Worm (Caenorhabditis elegans): Measurements from ENCODE around the gene T19B10.2.

DNA sequence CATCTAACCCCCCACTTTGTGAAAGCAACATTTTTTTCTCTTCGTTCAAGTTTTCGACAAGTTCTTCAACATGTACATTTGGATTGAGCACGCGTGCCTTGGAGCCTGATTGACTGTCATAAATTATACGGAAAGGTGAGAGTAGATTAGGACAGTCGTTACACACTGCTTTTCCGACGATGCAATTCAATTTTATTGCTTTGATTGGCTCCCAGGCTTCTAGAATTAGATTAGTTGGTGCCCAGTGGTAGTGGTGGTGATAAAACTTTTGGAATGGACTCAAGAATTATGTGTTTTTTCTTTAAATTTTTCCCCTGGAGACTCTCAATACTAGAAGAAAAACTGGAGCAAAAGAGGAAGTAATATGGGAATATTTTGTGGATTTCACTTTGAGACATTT, 16.6 kb upstream of the T19B10.2 start:
- no peak for TF ChIP-seq hmbx-1 (tag; optimal IDR thresholded peaks at IDR 0.05)
- TF ChIP-seq ama-1 (optimal IDR thresholded peaks at IDR 0.05), result no peak
- TF ChIP-seq tbx-11 (GFP tag; IDR thresholded peaks at IDR 0.05), result no peak
- no peak for TF ChIP-seq tra-4 (tag; optimal IDR thresholded peaks at IDR 0.05)
- no peak for TF ChIP-seq hnd-1 (tag; optimal IDR thresholded peaks at IDR 0.05)

All from whole organism, early embryonic.